Worm (Caenorhabditis elegans): ENCODE measurements around the gene nhr-107.

ce11 chrV:7017059-7017458, 20.2 kb upstream of the nhr-107 start, which contains the start of gene srsx-32:
- no peak for TF ChIP-seq madf-10 (tag; optimal IDR thresholded peaks at IDR 0.05)
- no peak for TF ChIP-seq snpc-4 (GFP tag; optimal IDR thresholded peaks at IDR 0.05)
- TF ChIP-seq snpc-4 (tag; optimal IDR thresholded peaks at IDR 0.05), result no peak
- no peak for TF ChIP-seq zim-3 (tag; optimal IDR thresholded peaks at IDR 0.05)
- no peak for TF ChIP-seq ets-4 (GFP tag; optimal IDR thresholded peaks at IDR 0.05)
- TF ChIP-seq F57A8.1 (GFP tag; optimal IDR thresholded peaks at IDR 0.05), result no peak
- no peak for TF ChIP-seq dpl-1 (GFP tag; optimal IDR thresholded peaks at IDR 0.05)
- TF ChIP-seq hmg-1.2 (GFP tag; IDR thresholded peaks at IDR 0.05), result no peak
- no peak for TF ChIP-seq hlh-26 (GFP tag; conservative IDR thresholded peaks at IDR 0.05)
- no peak for TF ChIP-seq B0035.1 (tag; optimal IDR thresholded peaks at IDR 0.05)
